Fruit fly (Drosophila melanogaster): Measurements from ENCODE around the gene CG17272.

The CG17272 gene

DNA sequence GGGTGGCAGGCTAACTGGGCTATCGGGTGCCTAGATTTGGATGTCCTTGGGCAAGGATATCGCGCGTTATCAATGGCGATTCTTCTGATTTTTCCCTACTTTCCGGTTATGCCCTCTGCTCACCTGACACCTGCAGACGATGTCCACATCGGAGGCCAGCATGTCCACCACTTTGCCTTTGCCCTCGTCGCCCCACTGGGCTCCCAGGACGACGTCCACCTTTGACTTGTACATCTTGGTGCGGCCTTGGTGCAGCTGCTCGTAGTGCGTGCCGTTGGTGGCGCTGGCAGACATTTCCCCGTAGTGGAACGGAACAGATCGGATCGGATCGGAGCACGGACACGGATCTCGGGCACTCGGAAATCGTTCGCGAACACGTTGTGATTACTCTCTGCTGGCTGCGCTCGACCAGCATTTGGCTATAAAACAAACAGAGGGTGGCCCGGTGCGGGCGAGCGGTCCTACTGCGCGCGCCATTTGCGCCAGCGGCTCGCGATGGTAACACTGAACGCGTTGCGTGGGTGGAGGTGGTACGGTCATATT, 6.2 kb upstream of the CG17272 start, which contains the start of gene Adss (continued):
- TF ChIP-seq Hmr (GFP tag; optimal IDR thresholded peaks at IDR 0.05) (peak; percentile 50), CG31388 (GFP tag; optimal IDR thresholded peaks at IDR 0.05) (no peak), dmrt11E (tag; optimal IDR thresholded peaks at IDR 0.05) (no peak), CG13123 (GFP tag; optimal IDR thresholded peaks at IDR 0.05) (no peak), Lhr (GFP tag; optimal IDR thresholded peaks at IDR 0.05) (peak; percentile 52), CG17359 (tag; optimal IDR thresholded peaks at IDR 0.05) (peak; percentile 25), CG8359 (GFP tag; optimal IDR thresholded peaks at IDR 0.05; ENCODE audit: borderline replicate concordance) (peak; percentile 3), CG3847 (GFP tag; IDR thresholded peaks at IDR 0.05) (peak; percentile 36; the same call in 1 of the 2 replicates), E2f1 (GFP tag; IDR thresholded peaks at IDR 0.05) (peak; percentile 22; the same call in 1 of the 2 replicates), CG31441 (GFP tag; IDR thresholded peaks at IDR 0.05) (0 out of 2 replicates have a peak, but pooled peaks have one; percentile 14), ac (GFP tag; optimal IDR thresholded peaks at IDR 0.05) (no peak), bcd (GFP tag; optimal IDR thresholded peaks at IDR 0.05) (peak; percentile 24), Fer1 (GFP tag; optimal IDR thresholded peaks at IDR 0.05) (peak; percentile 21), cas (GFP tag; IDR thresholded peaks at IDR 0.05) (no peak), CG2712 (tag; optimal IDR thresholded peaks at IDR 0.05) (peak; percentile 40), zfh1 (GFP tag; IDR thresholded peaks at IDR 0.05) (peak; percentile 46; the same call in 1 of the 3 replicates), peb (GFP tag; IDR thresholded peaks at IDR 0.05) (no peak), CG8281 (tag; optimal IDR thresholded peaks at IDR 0.05) (no peak), stc (GFP tag; IDR thresholded peaks at IDR 0.05) (no peak), CG11723 (GFP tag; optimal IDR thresholded peaks at IDR 0.05) (no peak), CG7987 (GFP tag; optimal IDR thresholded peaks at IDR 0.05) (peak; percentile 59), danr (GFP tag; IDR thresholded peaks at IDR 0.05) (no peak), fd64A (GFP tag; optimal IDR thresholded peaks at IDR 0.05) (no peak), Ets65A (GFP tag) (no peak), CG10543 (GFP tag; optimal IDR thresholded peaks at IDR 0.05) (peak; percentile 29), twi (tag; optimal IDR thresholded peaks at IDR 0.05) (no peak), sna (GFP tag; IDR thresholded peaks at IDR 0.05; ENCODE audit: partially characterized antibody) (peak; percentile 34; the same call in 1 of the 2 replicates), CG15696 (tag; optimal IDR thresholded peaks at IDR 0.05) (no peak), ftz-f1 (GFP tag; optimal IDR thresholded peaks at IDR 0.05) (peak; percentile 54), CG6654 (GFP tag; optimal IDR thresholded peaks at IDR 0.05) (no peak), D19A (tag; optimal IDR thresholded peaks at IDR 0.05) (no peak), fu2 (GFP tag; optimal IDR thresholded peaks at IDR 0.05) (no peak), CG12769 (tag; optimal IDR thresholded peaks at IDR 0.05) (no peak), CG13287 (GFP tag; IDR thresholded peaks at IDR 0.05; ENCODE audit: partially characterized antibody) (no peak; the same call in 1 of the 2 replicates), Ptx1 (GFP tag; IDR thresholded peaks at IDR 0.05) (no peak), ro (GFP tag; IDR thresholded peaks at IDR 0.05) (no peak), CG5953 (GFP tag; IDR thresholded peaks at IDR 0.05) (no peak), slou (GFP tag; optimal IDR thresholded peaks at IDR 0.05) (no peak), Mes4 (GFP tag; optimal IDR thresholded peaks at IDR 0.05) (no peak), dmrt99B (tag; optimal IDR thresholded peaks at IDR 0.05) (no peak), slbo (GFP tag; IDR thresholded peaks at IDR 0.05) (peak; percentile 54), pros (GFP tag; optimal IDR thresholded peaks at IDR 0.05) (no peak), CG18599 (GFP tag; optimal IDR thresholded peaks at IDR 0.05) (no peak), CG2889 (GFP tag; IDR thresholded peaks at IDR 0.05) (0 out of 3 replicates have a peak, but pooled peaks have one; percentile 40), unc-4 (GFP tag; IDR thresholded peaks at IDR 0.05; ENCODE audit: partially characterized antibody) (no peak; the same call in 1 of the 2 replicates), MBD-R2 (GFP tag; IDR thresholded peaks at IDR 0.05) (peak; percentile 70), CG16815 (GFP tag; optimal IDR thresholded peaks at IDR 0.05) (no peak), CrebB (tag; optimal IDR thresholded peaks at IDR 0.05) (no peak), CG12744 (GFP tag; optimal IDR thresholded peaks at IDR 0.05) (peak; percentile 20), dan (GFP tag; IDR thresholded peaks at IDR 0.05) (no peak)
